Fruit fly (Drosophila melanogaster) whole organism, prepupa: ENCODE data around the gene CG1909.

ENCODE experiments used
- Blimp-1 ChIP-seq: fragments of 200-800 bp; sonication (Bioruptor generic); optimal IDR thresholded peaks from 3 replicates; lab custom pipeline; 2017; ENCODE audit warnings: missing biosample characterization, missing genetic modification characterization, mild to moderate bottlenecking, moderate library complexity, missing genetic modification reagents
- CG6276 ChIP-seq: fragments of 200-800 bp; sonication (Bioruptor generic); optimal IDR thresholded peaks from 2 replicates; lab custom pipeline; 2017; ENCODE audit warnings: missing biosample characterization, mild to moderate bottlenecking, missing genetic modification characterization
- CG6808 ChIP-seq: fragments of 200-800 bp; sonication (Bioruptor generic); optimal IDR thresholded peaks from 3 replicates; lab custom pipeline; 2017; ENCODE audit warnings: missing biosample characterization, missing genetic modification characterization, mild to moderate bottlenecking, moderate library complexity, missing genetic modification reagents
- CG6854 ChIP-seq: fragments of 200-800 bp; sonication (Bioruptor generic); optimal IDR thresholded peaks from 2 replicates; lab custom pipeline; 2017; ENCODE audit warnings: missing biosample characterization, mild to moderate bottlenecking, missing genetic modification characterization
- CG7368 ChIP-seq: fragments of 200-800 bp; sonication (Bioruptor generic); optimal IDR thresholded peaks from 3 replicates; lab custom pipeline; 2016; ENCODE audit warnings: missing biosample characterization, missing genetic modification characterization
- CG8319 ChIP-seq: fragments of 200-800 bp; sonication (Bioruptor generic); optimal IDR thresholded peaks from 3 replicates; lab custom pipeline; 2016; ENCODE audit warnings: missing biosample characterization, missing genetic modification characterization
- Eip78C ChIP-seq: fragments of 200-800 bp; sonication (Bioruptor generic); peaks from one replicate; lab custom pipeline; 2016; ENCODE audit warnings: missing biosample characterization, missing genetic modification characterization
- Ets21C ChIP-seq: fragments of 200-800 bp; sonication (Bioruptor generic); optimal IDR thresholded peaks from 3 replicates; lab custom pipeline; 2016; ENCODE audit warnings: missing biosample characterization, missing genetic modification characterization
- Hr38 ChIP-seq: sonication (Bioruptor generic); optimal IDR thresholded peaks from 2 replicates; lab custom pipeline; 2016; ENCODE audit warnings: missing biosample characterization, missing genetic modification characterization
- Hr39 ChIP-seq: fragments of 200-800 bp; sonication (Bioruptor generic); optimal IDR thresholded peaks from 2 replicates; lab custom pipeline; 2016; ENCODE audit warnings: missing biosample characterization, missing genetic modification characterization
- Hr4 ChIP-seq: fragments of 200-800 bp; sonication (Bioruptor generic); optimal IDR thresholded peaks from 3 replicates; lab custom pipeline; 2016; ENCODE audit warnings: missing biosample characterization, missing genetic modification characterization
- Sox102F ChIP-seq: fragments of 200-800 bp; sonication (Bioruptor generic); optimal IDR thresholded peaks from 2 replicates; lab custom pipeline; 2016; ENCODE audit warnings: missing biosample characterization, mild to moderate bottlenecking, missing genetic modification characterization
- esn ChIP-seq: fragments of 200-800 bp; sonication (Bioruptor generic); optimal IDR thresholded peaks from 2 replicates; lab custom pipeline; 2016; ENCODE audit warnings: missing biosample characterization, mild to moderate bottlenecking, missing genetic modification characterization, moderate library complexity
- pdm3 ChIP-seq: fragments of 200-800 bp; sonication (Bioruptor generic); optimal IDR thresholded peaks from 3 replicates; lab custom pipeline; 2016; ENCODE audit warnings: missing biosample characterization, missing genetic modification characterization
- svp ChIP-seq: fragments of 200-800 bp; sonication (Bioruptor generic); peaks from one replicate; lab custom pipeline; 2016; ENCODE audit warnings: missing biosample characterization, missing genetic modification characterization
- topi ChIP-seq: fragments of 200-800 bp; sonication (Bioruptor generic); optimal IDR thresholded peaks from 3 replicates; lab custom pipeline; 2016; ENCODE audit warnings: missing biosample characterization, missing genetic modification characterization
- vri ChIP-seq: fragments of 200-800 bp; sonication (Bioruptor generic); optimal IDR thresholded peaks from 3 replicates; lab custom pipeline; 2016; ENCODE audit warnings: missing biosample characterization, mild to moderate bottlenecking, missing genetic modification characterization

Gene CG1909

dm6 chr4:610398-611319 is 27.8 kb downstream of the CG1909 start, which contains the start of gene Eph:
Gene Eph, plus strand, starts transcription at chr4:610684.
- TF ChIP-seq Hr4 (GFP tag; lab: Kevin White, UChicago) = peak; percentile 12
- TF ChIP-seq topi (GFP tag; lab: Kevin White, UChicago) = peak; percentile 4
- TF ChIP-seq pdm3 (GFP tag; lab: Kevin White, UChicago) = no peak
- no peak for TF ChIP-seq CG6276 (GFP tag; lab: Kevin White, UChicago)
- no peak for TF ChIP-seq Blimp-1 (GFP tag; lab: Kevin White, UChicago)
- peak; percentile 7 for TF ChIP-seq esn (GFP tag; lab: Kevin White, UChicago)
- peak; percentile 77 for TF ChIP-seq Eip78C (GFP tag; lab: Kevin White, UChicago)

- no peak for TF ChIP-seq svp
- peak; percentile 72 for TF ChIP-seq CG6854 (GFP tag; lab: Kevin White, UChicago)
- TF ChIP-seq Hr38 (GFP tag; lab: Kevin White, UChicago) = no peak
- peak; percentile 29 for TF ChIP-seq Sox102F (GFP tag; lab: Kevin White, UChicago)
- TF ChIP-seq vri (GFP tag; lab: Kevin White, UChicago) = peak; percentile 16
- peak; percentile 51 for TF ChIP-seq Eip78C (GFP tag; lab: Kevin White, UChicago)
- TF ChIP-seq CG6808 = peak; percentile 51
- no peak for TF ChIP-seq Ets21C (GFP tag; lab: Kevin White, UChicago)
Observed at dm6 chr4:625898-626644, 43.2 kb downstream of the CG1909 start, which contains the start of gene mav. Gene mav, minus strand, starts transcription at chr4:626031.

dm6 chr4:629391-629790 is 46.5 kb downstream of the CG1909 start, which contains the start of gene Gat:
Gene Gat, plus strand, starts transcription at chr4:629691.
- TF ChIP-seq CG8319 (GFP tag; lab: Kevin White, UChicago) (no peak), CG7368 (GFP tag; lab: Kevin White, UChicago) (no peak), Hr39 (GFP tag; lab: Kevin White, UChicago) (no peak), Hr4 (GFP tag; lab: Kevin White, UChicago) (no peak), topi (GFP tag; lab: Kevin White, UChicago) (no peak)
